Fruit fly (Drosophila melanogaster) whole organism, prepupa: Measurements from ENCODE around the gene sick.

Source experiments
- CG11902 ChIP-seq: fragments of 200-800 bp; sonication (Bioruptor generic); optimal IDR thresholded peaks from 3 replicates; lab custom pipeline; 2016; ENCODE audit warnings: missing biosample characterization, missing genetic modification characterization
- CG3032 ChIP-seq: fragments of 200-800 bp; optimal IDR thresholded peaks from 2 replicates; lab custom pipeline; 2019; ENCODE audit warnings: missing biosample characterization, mild to moderate bottlenecking, missing genetic modification characterization, moderate library complexity
- CG34406 ChIP-seq: fragments of 200-800 bp; sonication (Bioruptor generic); optimal IDR thresholded peaks from 3 replicates; lab custom pipeline; 2016; ENCODE audit warnings: missing biosample characterization, missing genetic modification characterization
- CG6792 ChIP-seq: fragments of 200-800 bp; sonication (Bioruptor generic); optimal IDR thresholded peaks from 3 replicates; lab custom pipeline; 2016; ENCODE audit warnings: missing biosample characterization, missing genetic modification characterization
- CG6808 ChIP-seq: fragments of 200-800 bp; sonication (Bioruptor generic); optimal IDR thresholded peaks from 3 replicates; lab custom pipeline; 2017; ENCODE audit warnings: missing biosample characterization, missing genetic modification characterization, mild to moderate bottlenecking, moderate library complexity, missing genetic modification reagents
- CG9139 ChIP-seq: fragments of 200-800 bp; sonication (Bioruptor generic); optimal IDR thresholded peaks from 3 replicates; lab custom pipeline; 2017; ENCODE audit warnings: missing biosample characterization, mild to moderate bottlenecking, missing genetic modification characterization
- Gug ChIP-seq: fragments of 200-800 bp; sonication (Bioruptor generic); IDR thresholded peaks from 2 replicates; pipeline ENCODE4 v1.3.6; 2022; ENCODE audit warnings: missing biosample characterization, missing genetic modification characterization
- Hr38 ChIP-seq: sonication (Bioruptor generic); optimal IDR thresholded peaks from 2 replicates; lab custom pipeline; 2016; ENCODE audit warnings: missing biosample characterization, missing genetic modification characterization
- Met ChIP-seq: fragments of 200-800 bp; sonication (Bioruptor generic); optimal IDR thresholded peaks from 3 replicates; lab custom pipeline; 2016; ENCODE audit warnings: missing biosample characterization, missing genetic modification characterization
- Sox102F ChIP-seq: fragments of 200-800 bp; sonication (Bioruptor generic); optimal IDR thresholded peaks from 2 replicates; lab custom pipeline; 2016; ENCODE audit warnings: missing biosample characterization, mild to moderate bottlenecking, missing genetic modification characterization
- fd85E ChIP-seq: fragments of 200-800 bp; sonication (Bioruptor generic); optimal IDR thresholded peaks from 3 replicates; lab custom pipeline; 2016; ENCODE audit warnings: missing biosample characterization, missing genetic modification characterization
- lz ChIP-seq: fragments of 200-800 bp; sonication (Bioruptor generic); optimal IDR thresholded peaks from 3 replicates; lab custom pipeline; 2016; ENCODE audit warnings: missing biosample characterization, missing genetic modification characterization

- TF ChIP-seq CG3032: no peak
- TF ChIP-seq Met (GFP tag; lab: Kevin White, UChicago): no peak
- no peak for TF ChIP-seq CG6808 (GFP tag; lab: Kevin White, UChicago)
- no peak for TF ChIP-seq Gug (GFP tag; lab: Robert Waterston, UW)
- no peak for TF ChIP-seq CG11902 (GFP tag; lab: Kevin White, UChicago)
- no peak for TF ChIP-seq Hr38 (GFP tag; lab: Kevin White, UChicago)
- TF ChIP-seq CG34406: no peak
- no peak for TF ChIP-seq CG6792
- no peak for TF ChIP-seq fd85E (GFP tag; lab: Kevin White, UChicago)
- no peak for TF ChIP-seq CG9139
- TF ChIP-seq Sox102F: no peak
- TF ChIP-seq lz (GFP tag; lab: Kevin White, UChicago): no peak
These were observed 167.7 kb downstream of the sick start, which contains the start of gene CG10680 for dm6 chr2L:19963836-19964235.
